Worm (Caenorhabditis elegans) whole organism, midembryonic: ENCODE data around the gene C44H9.5.

ENCODE experiments used
- T22C8.4 ChIP-seq: fragments of 200-800 bp; sonication (Bioruptor generic); IDR thresholded peaks from 2 replicates; pipeline ENCODE4 v1.3.6; 2022; ENCODE audit warnings: missing genetic modification characterization, missing compliant biosample characterization
- cog-1 ChIP-seq: sonication (generic microtip); optimal IDR thresholded peaks from 2 replicates; lab custom pipeline; 2016; ENCODE audit warnings: missing genetic modification characterization, missing compliant biosample characterization
- flt-1 ChIP-seq: fragments of 200-800 bp; sonication (Bioruptor generic); IDR thresholded peaks from 2 replicates; pipeline ENCODE4 v1.3.6; 2022; ENCODE audit warnings: missing genetic modification characterization, missing compliant biosample characterization
- klf-2 ChIP-seq: fragments of 200-800 bp; sonication (Bioruptor generic); conservative IDR thresholded peaks from 2 replicates; pipeline ENCODE4 v1.3.6; 2022; ENCODE audit warnings: missing genetic modification reagents, missing genetic modification characterization, missing compliant biosample characterization
- med-1 ChIP-seq: sonication (generic microtip); optimal IDR thresholded peaks from 2 replicates; lab custom pipeline; 2017; ENCODE audit warnings: missing genetic modification characterization, mild to moderate bottlenecking, missing compliant biosample characterization, antibody characterized with exemption, missing genetic modification reagents; ENCODE audit not compliant: insufficient read depth
- ref-1 ChIP-seq: fragments of 200-800 bp; sonication (Bioruptor generic); conservative IDR thresholded peaks from 2 replicates; pipeline ENCODE4 v1.3.6; 2022; ENCODE audit warnings: missing genetic modification reagents, missing genetic modification characterization, missing compliant biosample characterization
- tab-1 ChIP-seq: fragments of 200-800 bp; sonication (Bioruptor generic); IDR thresholded peaks from 2 replicates; pipeline ENCODE4 v1.3.6; 2022; ENCODE audit warnings: missing genetic modification characterization, missing compliant biosample characterization
- ztf-23 ChIP-seq: fragments of 200-800 bp; sonication (Bioruptor generic); IDR thresholded peaks from 2 replicates; pipeline ENCODE4 v1.3.6; 2022; ENCODE audit warnings: missing genetic modification reagents, missing genetic modification characterization, missing compliant biosample characterization
- ztf-29 ChIP-seq: fragments of 200-800 bp; sonication (Bioruptor generic); IDR thresholded peaks from 2 replicates; pipeline ENCODE4 v1.3.6; 2022; ENCODE audit warnings: missing genetic modification reagents, missing genetic modification characterization, missing compliant biosample characterization

Gene C44H9.5

DNA sequence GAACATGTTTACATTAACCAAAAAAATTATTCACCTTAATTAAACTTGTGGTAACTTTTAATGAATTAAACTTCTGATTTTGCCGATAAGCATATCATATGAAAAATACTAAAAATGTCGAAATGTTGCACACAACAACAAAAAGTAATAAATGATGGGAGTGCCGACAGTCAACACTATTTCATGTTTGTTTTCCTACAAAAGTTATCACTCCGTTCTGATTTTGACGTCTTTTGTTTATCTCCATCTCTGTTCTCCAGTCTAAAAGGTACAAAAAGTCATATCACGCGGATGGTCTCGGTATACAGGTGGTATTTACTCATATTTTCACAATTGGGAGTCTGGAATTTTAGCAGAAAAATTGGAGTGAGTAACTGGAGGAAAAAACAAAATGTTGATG, 34.3 kb downstream of the C44H9.5 start:
- TF ChIP-seq tab-1 (GFP tag; lab: Robert Waterston, UW): no peak
- no peak for TF ChIP-seq flt-1 (GFP tag; lab: Robert Waterston, UW)
- no peak for TF ChIP-seq ztf-23 (GFP tag; lab: Robert Waterston, UW)
- no peak for TF ChIP-seq ref-1

ce11 chrV:12814481-12814882, 35.2 kb downstream of the C44H9.5 start:
- 0 out of 2 replicates have a peak, but pooled peaks have one; percentile 54 for TF ChIP-seq ztf-23 (GFP tag; lab: Robert Waterston, UW)
- no peak for TF ChIP-seq med-1 (GFP tag; lab: Kevin White, UChicago)
- 0 out of 2 replicates have a peak, but pooled peaks have one; percentile 45 for TF ChIP-seq flt-1 (GFP tag; lab: Robert Waterston, UW)
- TF ChIP-seq klf-2 (GFP tag; lab: Robert Waterston, UW): no peak
- TF ChIP-seq cog-1 (tag; lab: Kevin White, UChicago): peak; percentile 71
- no peak for TF ChIP-seq ref-1
- TF ChIP-seq tab-1 (GFP tag; lab: Robert Waterston, UW): 0 out of 2 replicates have a peak, but pooled peaks have one; percentile 39
- no peak for TF ChIP-seq T22C8.4
- peak; percentile 64; the same call in 1 of the 2 replicates for TF ChIP-seq ztf-29 (GFP tag; lab: Robert Waterston, UW)

DNA sequence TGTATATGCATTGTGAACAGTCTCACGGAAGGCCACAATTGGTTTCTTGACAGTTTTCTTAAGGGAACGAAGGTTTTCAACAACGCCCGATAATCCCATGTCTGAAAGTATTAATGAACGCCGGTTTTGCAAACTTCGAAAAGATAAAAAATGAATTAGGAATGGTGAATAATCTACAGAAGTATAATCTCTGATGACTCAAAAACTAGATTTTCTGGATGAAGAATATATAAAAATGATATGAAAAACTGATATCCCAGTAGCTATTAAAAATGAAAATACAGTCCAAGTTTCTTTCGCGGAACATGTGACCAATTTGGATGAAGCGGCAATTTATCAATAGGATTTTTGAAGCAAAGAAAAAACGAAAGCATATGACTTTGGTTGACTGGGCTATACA, 35.6 kb downstream of the C44H9.5 start, which contains the start of gene ZC443.3:
TSS of gene ZC443.3 (minus strand) at position 101 of the 400 bp plus-strand sequence.
- TF ChIP-seq tab-1 (GFP tag; lab: Robert Waterston, UW) (no peak), ref-1 (no peak), ztf-23 (GFP tag; lab: Robert Waterston, UW) (no peak), ztf-29 (GFP tag; lab: Robert Waterston, UW) (no peak), T22C8.4 (no peak), flt-1 (GFP tag; lab: Robert Waterston, UW) (no peak)

DNA sequence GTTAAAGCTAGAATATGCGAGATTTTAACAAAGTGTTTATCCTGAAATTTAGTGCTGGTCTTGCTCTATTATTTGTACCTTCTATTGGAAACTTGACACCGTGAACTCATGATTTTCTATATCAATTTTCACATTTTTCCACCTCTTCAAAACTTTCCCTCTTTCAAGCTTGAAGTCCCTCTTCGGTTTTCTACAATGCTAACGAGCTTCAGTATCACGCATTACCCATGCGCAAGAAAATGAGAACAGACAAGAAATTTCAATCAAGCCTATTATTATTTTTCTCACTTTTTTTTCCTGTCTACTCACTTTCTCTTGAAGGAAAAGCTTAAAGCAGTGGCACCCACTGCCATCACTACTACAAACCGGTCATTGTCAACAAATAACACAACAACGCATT, 37.9 kb downstream of the C44H9.5 start:
- TF ChIP-seq cog-1 (tag; lab: Kevin White, UChicago) (no peak), T22C8.4 (no peak), klf-2 (GFP tag; lab: Robert Waterston, UW) (no peak), tab-1 (GFP tag; lab: Robert Waterston, UW) (no peak), ref-1 (no peak), med-1 (GFP tag; lab: Kevin White, UChicago) (no peak), ztf-23 (GFP tag; lab: Robert Waterston, UW) (no peak), ztf-29 (GFP tag; lab: Robert Waterston, UW) (no peak), flt-1 (GFP tag; lab: Robert Waterston, UW) (no peak)

ce11 chrV:12811126-12811525, 38.5 kb downstream of the C44H9.5 start, which contains the start of gene ZC443.2:
Gene ZC443.2 (minus strand): TSS chrV:12811192.
- TF ChIP-seq T22C8.4 (no peak), cog-1 (tag; lab: Kevin White, UChicago) (no peak), ztf-29 (GFP tag; lab: Robert Waterston, UW) (no peak), flt-1 (GFP tag; lab: Robert Waterston, UW) (no peak), ref-1 (no peak), tab-1 (GFP tag; lab: Robert Waterston, UW) (no peak), ztf-23 (GFP tag; lab: Robert Waterston, UW) (no peak), med-1 (GFP tag; lab: Kevin White, UChicago) (no peak)

DNA sequence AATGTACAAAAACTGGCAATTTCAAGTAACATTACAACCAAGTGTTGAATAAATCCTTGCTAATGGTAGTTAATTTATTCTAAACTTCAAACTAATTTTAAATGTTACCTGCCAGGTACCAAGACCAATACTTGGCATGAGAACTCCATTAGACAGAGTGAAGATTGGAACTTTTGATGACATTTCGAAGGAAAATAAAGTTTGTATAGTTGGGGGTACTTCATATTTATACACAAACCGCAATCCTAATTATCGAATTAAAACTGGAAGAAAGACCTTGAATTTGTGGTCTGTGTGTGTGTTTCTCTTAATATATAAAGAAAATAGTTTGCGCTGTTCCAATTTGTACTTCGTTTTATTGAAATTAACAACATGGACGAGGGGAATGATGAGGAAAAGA, 39.8 kb downstream of the C44H9.5 start, which contains the start of gene ZC443.1:
TSS of gene ZC443.1 (minus strand) at position 205 of the 400 bp plus-strand sequence.
- TF ChIP-seq tab-1 (GFP tag; lab: Robert Waterston, UW): no peak
- no peak for TF ChIP-seq ztf-23 (GFP tag; lab: Robert Waterston, UW)
- no peak for TF ChIP-seq T22C8.4
- no peak for TF ChIP-seq klf-2 (GFP tag; lab: Robert Waterston, UW)

DNA sequence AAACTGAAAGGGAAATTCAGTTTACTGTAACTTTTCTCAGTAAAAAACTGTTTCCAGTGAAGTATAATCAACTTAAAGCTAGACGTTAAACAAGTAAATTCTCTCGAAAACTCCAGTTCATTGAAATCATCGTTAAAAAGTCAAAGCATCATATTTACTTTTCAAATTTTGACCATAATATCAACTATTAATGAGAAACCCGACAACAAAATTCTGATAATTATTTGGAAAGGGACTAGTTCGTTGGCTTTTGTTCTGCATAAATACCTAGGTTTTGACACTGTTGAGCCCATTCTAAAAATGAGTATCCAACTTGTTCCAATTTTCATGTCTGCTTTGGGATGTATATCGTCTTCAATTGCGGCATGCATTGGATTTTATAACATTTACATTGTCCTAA, 43.5 kb downstream of the C44H9.5 start, which contains the start of gene ZC443.7:
TSS of gene ZC443.7 (plus strand) at position 301 of the 400 bp plus-strand sequence.
- TF ChIP-seq klf-2 (GFP tag; lab: Robert Waterston, UW) (no peak), ztf-29 (GFP tag; lab: Robert Waterston, UW) (no peak), cog-1 (tag; lab: Kevin White, UChicago) (no peak), ref-1 (no peak), T22C8.4 (no peak), ztf-23 (GFP tag; lab: Robert Waterston, UW) (no peak), tab-1 (GFP tag; lab: Robert Waterston, UW) (no peak), flt-1 (GFP tag; lab: Robert Waterston, UW) (no peak), med-1 (GFP tag; lab: Kevin White, UChicago) (no peak)

DNA sequence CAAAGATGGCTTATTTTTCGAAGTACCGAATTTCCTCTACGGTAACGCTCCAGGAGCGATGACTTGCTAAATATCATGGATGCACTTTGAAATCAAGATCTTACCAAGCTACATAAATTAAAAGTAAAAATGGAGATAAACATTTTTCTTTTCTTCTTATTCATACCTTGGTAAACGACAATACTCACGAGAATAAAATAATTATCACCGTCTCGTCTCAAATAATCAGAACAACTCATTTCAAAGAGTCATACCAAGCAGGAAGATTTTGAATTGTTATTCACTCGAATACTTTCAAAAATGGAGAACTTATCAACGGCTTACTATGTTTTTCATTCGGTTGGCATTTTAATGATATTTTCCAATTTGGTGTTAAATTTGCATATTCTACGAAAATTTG, 46.4 kb downstream of the C44H9.5 start, which contains the start of gene srbc-45:
TSS of gene srbc-45 (plus strand) at position 301 of the 400 bp plus-strand sequence.
- TF ChIP-seq T22C8.4: no peak
- no peak for TF ChIP-seq klf-2 (GFP tag; lab: Robert Waterston, UW)
- no peak for TF ChIP-seq cog-1 (tag; lab: Kevin White, UChicago)
- TF ChIP-seq ztf-29 (GFP tag; lab: Robert Waterston, UW): no peak
- no peak for TF ChIP-seq ztf-23 (GFP tag; lab: Robert Waterston, UW)
- TF ChIP-seq tab-1 (GFP tag; lab: Robert Waterston, UW): no peak
- no peak for TF ChIP-seq med-1 (GFP tag; lab: Kevin White, UChicago)
- no peak for TF ChIP-seq flt-1 (GFP tag; lab: Robert Waterston, UW)
- TF ChIP-seq ref-1: no peak

DNA sequence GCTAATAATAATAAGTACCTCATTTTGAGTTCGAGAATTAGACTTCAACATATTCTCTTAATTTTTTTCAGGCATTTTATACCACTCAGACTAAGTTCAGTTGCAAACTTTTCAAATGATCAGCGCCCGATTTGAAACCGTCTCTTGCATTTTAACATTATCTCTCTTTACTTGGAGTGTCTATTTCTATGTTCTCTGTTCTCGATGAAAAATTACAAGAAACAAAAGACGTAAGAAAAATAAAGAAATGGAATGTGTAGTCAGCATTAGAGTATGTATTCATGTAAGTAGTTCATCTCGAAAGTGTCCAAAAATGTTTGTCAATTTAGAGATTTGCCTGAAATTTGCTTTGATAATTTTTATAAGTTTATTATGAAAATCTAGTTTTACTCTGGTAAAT, 49.5 kb downstream of the C44H9.5 start, which contains the start of gene ugt-3:
TSS of gene ugt-3 (minus strand) at position 101 of the 400 bp plus-strand sequence.
- TF ChIP-seq flt-1 (GFP tag; lab: Robert Waterston, UW) (no peak), T22C8.4 (no peak), klf-2 (GFP tag; lab: Robert Waterston, UW) (no peak), ref-1 (no peak), ztf-29 (GFP tag; lab: Robert Waterston, UW) (no peak), cog-1 (tag; lab: Kevin White, UChicago) (no peak), med-1 (GFP tag; lab: Kevin White, UChicago) (no peak), ztf-23 (GFP tag; lab: Robert Waterston, UW) (no peak), tab-1 (GFP tag; lab: Robert Waterston, UW) (no peak)
